Fruit fly (Drosophila melanogaster): ENCODE measurements around the gene Karl.

DNA sequence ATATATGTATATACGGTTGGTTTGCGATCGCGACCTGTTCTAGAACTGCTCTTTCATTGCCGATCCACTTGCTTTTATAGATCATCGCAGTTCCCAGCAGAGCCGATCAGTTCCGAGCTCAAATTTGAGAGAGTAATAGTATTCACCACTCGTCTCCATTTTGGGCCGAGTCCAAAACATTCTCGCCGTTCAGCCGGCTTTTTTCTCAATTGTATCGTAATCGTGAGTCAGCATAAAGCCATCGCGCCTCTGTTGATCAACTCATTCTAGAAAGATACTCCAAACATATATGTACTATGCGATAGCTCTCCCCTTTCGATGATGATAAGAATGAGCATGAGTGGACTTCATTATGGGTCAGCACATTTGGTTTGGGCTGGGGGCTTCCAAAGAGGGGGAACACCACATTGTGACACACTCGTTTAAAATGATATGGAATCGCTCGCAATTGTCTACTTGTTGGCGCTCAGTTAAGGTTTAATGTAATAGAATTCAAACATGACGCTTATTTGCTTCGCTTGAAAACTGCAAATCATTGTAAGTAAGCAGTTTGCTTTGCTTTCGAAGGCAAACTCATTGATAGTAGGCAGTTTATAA lies 22.5 kb upstream of the Karl start, which contains the start of gene CG9360:
- no peak for TF ChIP-seq usp (GFP tag; optimal IDR thresholded peaks at IDR 0.05)
- no peak for TF ChIP-seq Ssrp (tag; optimal IDR thresholded peaks at IDR 0.05)
- TF ChIP-seq z (GFP tag; IDR thresholded peaks at IDR 0.05) = peak; percentile 80; the same call in 2 of the 3 replicates
- peak; percentile 57 for TF ChIP-seq CG34376 (GFP tag; optimal IDR thresholded peaks at IDR 0.05)
- TF ChIP-seq h (optimal IDR thresholded peaks at IDR 0.05) = no peak
- no peak for TF ChIP-seq mam (GFP tag; optimal IDR thresholded peaks at IDR 0.05)
- TF ChIP-seq CG1647 (GFP tag; optimal IDR thresholded peaks at IDR 0.05) = no peak
- no peak for TF ChIP-seq emc (GFP tag; optimal IDR thresholded peaks at IDR 0.05)
